Fruit fly (Drosophila melanogaster): ENCODE data around the gene Prosbeta4.

Gene Prosbeta4

dm6 chr2L:16687863-16688262, 44.1 kb downstream of the Prosbeta4 start (continued):
- no peak for TF ChIP-seq tll (GFP tag; optimal IDR thresholded peaks at IDR 0.05)
- peak; percentile 3 for TF ChIP-seq gem (tag; optimal IDR thresholded peaks at IDR 0.05)

dm6 chr2L:16686412-16687043, 45.4 kb downstream of the Prosbeta4 start:
- TF ChIP-seq Med (GFP tag) (peak; percentile 76), Drgx (GFP tag; IDR thresholded peaks at IDR 0.05) (peak; percentile 37; the same call in 1 of the 2 replicates), zf30C (GFP tag; optimal IDR thresholded peaks at IDR 0.05) (peak; percentile 76), sqz (GFP tag; optimal IDR thresholded peaks at IDR 0.05) (peak; percentile 48), H2.0 (GFP tag; IDR thresholded peaks at IDR 0.05) (peak; percentile 7; the same call in 1 of the 2 replicates), HLHmδ (GFP tag; optimal IDR thresholded peaks at IDR 0.05) (no peak), cad (GFP tag; optimal IDR thresholded peaks at IDR 0.05) (peak; percentile 60), CG17385 (GFP tag; optimal IDR thresholded peaks at IDR 0.05) (peak; percentile 11), mam (GFP tag; optimal IDR thresholded peaks at IDR 0.05) (no peak), corto (GFP tag; optimal IDR thresholded peaks at IDR 0.05) (peak; percentile 24), CG10979 (tag; optimal IDR thresholded peaks at IDR 0.05) (no peak), bsh (GFP tag; optimal IDR thresholded peaks at IDR 0.05) (peak in 1 of 2 experiments; percentile 60), sisA (GFP tag; IDR thresholded peaks at IDR 0.05) (0 out of 2 replicates have a peak, but pooled peaks have one; percentile 8), Dref (GFP tag; IDR thresholded peaks at IDR 0.05) (no peak), sens (GFP tag) (peak; percentile 7), nom (GFP tag; optimal IDR thresholded peaks at IDR 0.05) (peak; percentile 93), cg (GFP tag; optimal IDR thresholded peaks at IDR 0.05) (peak; percentile 35), CG7556 (GFP tag; optimal IDR thresholded peaks at IDR 0.05) (no peak), gem (tag; optimal IDR thresholded peaks at IDR 0.05) (no peak), row (GFP tag; IDR thresholded peaks at IDR 0.05) (0 out of 3 replicates have a peak, but pooled peaks have one; percentile 8), abd-A (tag; optimal IDR thresholded peaks at IDR 0.05) (no peak), chn (GFP tag; optimal IDR thresholded peaks at IDR 0.05) (no peak), CG34422 (GFP tag; IDR thresholded peaks at IDR 0.05) (0 out of 3 replicates have a peak, but pooled peaks have one; percentile 23), CG2199 (GFP tag; IDR thresholded peaks at IDR 0.05) (0 out of 3 replicates have a peak, but pooled peaks have one; percentile 10), CG8359 (GFP tag; optimal IDR thresholded peaks at IDR 0.05; ENCODE audit: borderline replicate concordance) (no peak), Doc3 (GFP tag; IDR thresholded peaks at IDR 0.05; ENCODE audit: partially characterized antibody) (no peak), Ets65A (GFP tag) (no peak), Gug (GFP tag; IDR thresholded peaks at IDR 0.05) (0 out of 4 replicates have a peak, but pooled peaks have one; percentile 19), CG9437 (GFP tag; optimal IDR thresholded peaks at IDR 0.05) (no peak)

- TF ChIP-seq CG3281 (GFP tag; optimal IDR thresholded peaks at IDR 0.05), result no peak
- TF ChIP-seq Opbp (GFP tag; IDR thresholded peaks at IDR 0.05; ENCODE audit: partially characterized antibody), result 0 out of 3 replicates have a peak, but pooled peaks have one; percentile 23
- no peak for TF ChIP-seq CG1603 (tag; optimal IDR thresholded peaks at IDR 0.05)
- no peak for TF ChIP-seq knrl (GFP tag; IDR thresholded peaks at IDR 0.05; ENCODE audit: partially characterized antibody)
- 0 out of 3 replicates have a peak, but pooled peaks have one; percentile 1 for TF ChIP-seq CG2199 (GFP tag; IDR thresholded peaks at IDR 0.05)
- TF ChIP-seq cg (GFP tag; optimal IDR thresholded peaks at IDR 0.05), result peak; percentile 34
- peak; percentile 27 for TF ChIP-seq gfzf (GFP tag; optimal IDR thresholded peaks at IDR 0.05)
- no peak for TF ChIP-seq CG10654 (GFP tag; optimal IDR thresholded peaks at IDR 0.05)
- TF ChIP-seq pros (GFP tag; optimal IDR thresholded peaks at IDR 0.05), result peak; percentile 52
- peak; percentile 80 for TF ChIP-seq CG13894 (tag; optimal IDR thresholded peaks at IDR 0.05)
These were observed 46.4 kb downstream of the Prosbeta4 start for dm6 chr2L:16685612-16685912.

Measured in whole organism, embryonic.